Fruit fly (Drosophila melanogaster) whole organism, embryonic: Measurements from ENCODE around the gene CG32260.

Experiments
- Bdp1 ChIP-seq: fragments of 200-800 bp; sonication (Bioruptor generic); optimal IDR thresholded peaks from 3 replicates; lab custom pipeline; 2016; ENCODE audit warnings: missing biosample characterization, missing genetic modification characterization
- CG1024 ChIP-seq: fragments of 200-800 bp; sonication (Bioruptor generic); IDR thresholded peaks from 2 replicates; pipeline ENCODE4 v1.3.6; 2022; ENCODE audit warnings: missing biosample characterization, missing genetic modification characterization
- CG10462 ChIP-seq: fragments of 200-800 bp; sonication (Bioruptor generic); optimal IDR thresholded peaks from 2 replicates; lab custom pipeline; 2016; ENCODE audit warnings: missing biosample characterization, missing genetic modification characterization
- CG12071 ChIP-seq: fragments of 200-800 bp; sonication (Bioruptor generic); optimal IDR thresholded peaks from 3 replicates; lab custom pipeline; 2018; ENCODE audit warnings: missing biosample characterization, mild to moderate bottlenecking, missing genetic modification characterization
- CG12219 ChIP-seq: fragments of 200-800 bp; sonication (Bioruptor generic); optimal IDR thresholded peaks from 3 replicates; lab custom pipeline; 2018; ENCODE audit warnings: missing biosample characterization, mild to moderate bottlenecking, missing genetic modification characterization
- CG15011 ChIP-seq: fragments of 200-800 bp; sonication (Bioruptor generic); optimal IDR thresholded peaks from 3 replicates; lab custom pipeline; 2018; ENCODE audit warnings: missing biosample characterization, mild to moderate bottlenecking, missing genetic modification characterization
- CG17385 ChIP-seq: fragments of 200-800 bp; sonication (Bioruptor generic); optimal IDR thresholded peaks from 3 replicates; lab custom pipeline; 2018; ENCODE audit warnings: missing biosample characterization, mild to moderate bottlenecking, missing genetic modification characterization
- CG3407 ChIP-seq: fragments of 200-800 bp; sonication (Bioruptor generic); optimal IDR thresholded peaks from 2 replicates; lab custom pipeline; 2018; ENCODE audit warnings: missing biosample characterization, mild to moderate bottlenecking, missing genetic modification characterization
- CG4820 ChIP-seq: fragments of 200-800 bp; sonication (Bioruptor generic); optimal IDR thresholded peaks from 3 replicates; lab custom pipeline; 2016; ENCODE audit warnings: missing biosample characterization, missing genetic modification characterization
- CG5180 ChIP-seq: fragments of 200-800 bp; sonication (Bioruptor generic); optimal IDR thresholded peaks from 3 replicates; lab custom pipeline; 2017; ENCODE audit warnings: missing biosample characterization, missing genetic modification characterization, mild to moderate bottlenecking, moderate library complexity, missing genetic modification reagents
- CG6272 ChIP-seq: fragments of 200-800 bp; sonication (Bioruptor generic); IDR thresholded peaks from 2 replicates; pipeline ENCODE4 v1.3.6; 2022; ENCODE audit warnings: missing biosample characterization, missing genetic modification characterization
- CG7963 ChIP-seq: fragments of 200-800 bp; sonication (Bioruptor generic); IDR thresholded peaks from 3 replicates; pipeline ENCODE4 v1.3.6; 2022; ENCODE audit warnings: missing biosample characterization, missing genetic modification characterization; ENCODE audit not compliant: partially characterized antibody
- CG8089 ChIP-seq: fragments of 200-800 bp; sonication (Bioruptor generic); optimal IDR thresholded peaks from 3 replicates; lab custom pipeline; 2016; ENCODE audit warnings: missing biosample characterization, missing genetic modification characterization
- CG9876 ChIP-seq: fragments of 200-800 bp; sonication (Bioruptor generic); optimal IDR thresholded peaks from 2 replicates; lab custom pipeline; 2016; ENCODE audit warnings: missing biosample characterization, missing genetic modification characterization
- CkIIα-i1 ChIP-seq: fragments of 200-800 bp; sonication (Bioruptor generic); IDR thresholded peaks from 2 replicates; pipeline ENCODE4 v1.3.6; 2022; ENCODE audit warnings: missing biosample characterization, missing genetic modification characterization
- D19A ChIP-seq: fragments of 200-800 bp; optimal IDR thresholded peaks from 3 replicates; lab custom pipeline; 2019; ENCODE audit warnings: missing biosample characterization, mild to moderate bottlenecking, missing genetic modification characterization, moderate library complexity
- Dip2 ChIP-seq: fragments of 200-800 bp; sonication (Bioruptor generic); IDR thresholded peaks from 2 replicates; pipeline ENCODE4 v1.3.6; 2022; ENCODE audit warnings: missing biosample characterization, missing genetic modification characterization
- Doc3 ChIP-seq: fragments of 200-800 bp; sonication (Bioruptor generic); IDR thresholded peaks from 3 replicates; pipeline ENCODE4 v1.3.6; 2022; ENCODE audit warnings: missing biosample characterization, missing genetic modification characterization; ENCODE audit not compliant: partially characterized antibody
- Hmr ChIP-seq: fragments of 200-800 bp; sonication (Bioruptor generic); optimal IDR thresholded peaks from 3 replicates; lab custom pipeline; 2017; ENCODE audit warnings: mild to moderate bottlenecking, missing biosample characterization, missing genetic modification reagents, missing genetic modification characterization
- Hr78 ChIP-seq, 2 experiments: fragments of 200-800 bp in 1 of 2; fragments of >200 bp in 1 of 2; sonication (Bioruptor generic) in 1 of 2; optimal IDR thresholded peaks; 2 replicates each; lab custom pipeline; 2017 to 2019; ENCODE audit warnings: missing biosample characterization in 2 of 2, missing genetic modification characterization in 2 of 2, mild to moderate bottlenecking in 1 of 2, moderate library complexity in 1 of 2
- MTF-1 ChIP-seq: fragments of 200-800 bp; sonication (Bioruptor generic); optimal IDR thresholded peaks from 2 replicates; lab custom pipeline; 2018; ENCODE audit warnings: missing biosample characterization, mild to moderate bottlenecking, missing genetic modification characterization, borderline replicate concordance
- NfI ChIP-seq: fragments of 200-800 bp; sonication (Bioruptor generic); optimal IDR thresholded peaks from 3 replicates; lab custom pipeline; 2018; ENCODE audit warnings: missing biosample characterization, mild to moderate bottlenecking, missing genetic modification characterization, moderate library complexity
- Sin3A ChIP-seq: fragments of >200 bp; optimal IDR thresholded peaks from 2 replicates; lab custom pipeline; 2018
- Trl ChIP-seq, 3 experiments: fragments of >200 bp in 2 of 3; fragments of 200-800 bp in 1 of 3; sonication (Bioruptor generic) in 1 of 3; optimal IDR thresholded peaks; 2 replicates in 1 of 3; 3 replicates in 2 of 3; lab custom pipeline; 2016 to 2017; ENCODE audit warnings: missing biosample characterization in 1 of 3, missing genetic modification characterization in 1 of 3
- Xbp1 ChIP-seq: fragments of 200-800 bp; sonication (Bioruptor generic); optimal IDR thresholded peaks from 3 replicates; lab custom pipeline; 2016; ENCODE audit warnings: missing biosample characterization, mild to moderate bottlenecking, missing genetic modification characterization
- YL-1 ChIP-seq: fragments of 200-800 bp; sonication (Bioruptor generic); optimal IDR thresholded peaks from 3 replicates; lab custom pipeline; 2017; ENCODE audit warnings: missing biosample characterization, mild to moderate bottlenecking, missing genetic modification characterization
- ap ChIP-seq: fragments of 200-800 bp; sonication (Bioruptor generic); IDR thresholded peaks from 2 replicates; pipeline ENCODE4 v1.3.6; 2022; ENCODE audit warnings: missing biosample characterization, missing genetic modification characterization
- ato ChIP-seq: fragments of 200-800 bp; sonication (Bioruptor generic); IDR thresholded peaks from 2 replicates; pipeline ENCODE4 v1.3.6; 2022; ENCODE audit warnings: missing biosample characterization, missing genetic modification characterization; ENCODE audit not compliant: partially characterized antibody
- cad ChIP-seq: fragments of >200 bp; optimal IDR thresholded peaks from 2 replicates; lab custom pipeline; 2017; ENCODE audit warnings: missing biosample characterization, missing genetic modification characterization
- cato ChIP-seq: fragments of 200-800 bp; sonication (Bioruptor generic); optimal IDR thresholded peaks from 2 replicates; lab custom pipeline; 2016; ENCODE audit warnings: missing biosample characterization, missing genetic modification characterization, borderline replicate concordance
- chinmo ChIP-seq: fragments of 200-800 bp; sonication (Bioruptor generic); IDR thresholded peaks from 4 replicates; pipeline ENCODE4 v1.3.6; 2022; ENCODE audit warnings: missing biosample characterization, missing genetic modification characterization; ENCODE audit not compliant: partially characterized antibody
- croc ChIP-seq: fragments of 200-800 bp; sonication (Bioruptor generic); conservative IDR thresholded peaks from 3 replicates; pipeline ENCODE4 v1.3.6; 2022; ENCODE audit warnings: missing biosample characterization, missing genetic modification characterization
- dmrt99B ChIP-seq: fragments of 200-800 bp; sonication (Bioruptor generic); optimal IDR thresholded peaks from 2 replicates; lab custom pipeline; 2018; ENCODE audit warnings: missing biosample characterization, mild to moderate bottlenecking, missing genetic modification characterization, moderate library complexity
- dysf ChIP-seq: fragments of 200-800 bp; sonication (Bioruptor generic); IDR thresholded peaks from 3 replicates; pipeline ENCODE4 v1.3.6; 2022; ENCODE audit warnings: missing biosample characterization, missing genetic modification characterization
- fd64A ChIP-seq: fragments of 200-800 bp; sonication (Bioruptor generic); optimal IDR thresholded peaks from 3 replicates; lab custom pipeline; 2018; ENCODE audit warnings: missing biosample characterization, mild to moderate bottlenecking, missing genetic modification characterization
- gce ChIP-seq: fragments of 200-800 bp; sonication (Bioruptor generic); IDR thresholded peaks from 3 replicates; pipeline ENCODE4 v1.3.6; 2022; ENCODE audit warnings: missing biosample characterization, missing genetic modification characterization
- grau ChIP-seq: fragments of 200-800 bp; optimal IDR thresholded peaks from 3 replicates; lab custom pipeline; 2019; ENCODE audit warnings: missing biosample characterization, mild to moderate bottlenecking, missing genetic modification characterization, moderate library complexity
- gsb-n ChIP-seq: fragments of 200-800 bp; sonication (Bioruptor generic); optimal IDR thresholded peaks from 3 replicates; lab custom pipeline; 2018; ENCODE audit warnings: missing biosample characterization, mild to moderate bottlenecking, missing genetic modification characterization
- gt ChIP-seq: fragments of 200-800 bp; sonication (Bioruptor generic); IDR thresholded peaks from 2 replicates; pipeline ENCODE4 v1.3.6; 2022; ENCODE audit warnings: missing biosample characterization, missing genetic modification characterization
- hb ChIP-seq: fragments of 200-800 bp; sonication (Bioruptor generic); IDR thresholded peaks from 3 replicates; pipeline ENCODE4 v1.3.6; 2022; ENCODE audit warnings: missing biosample characterization, missing genetic modification characterization; ENCODE audit not compliant: partially characterized antibody
- kah ChIP-seq: fragments of 200-800 bp; sonication (Bioruptor generic); optimal IDR thresholded peaks from 2 replicates; lab custom pipeline; 2018; ENCODE audit warnings: missing biosample characterization, mild to moderate bottlenecking, missing genetic modification characterization
- knrl ChIP-seq: fragments of 200-800 bp; sonication (Bioruptor generic); IDR thresholded peaks from 3 replicates; pipeline ENCODE4 v1.3.6; 2022; ENCODE audit warnings: missing biosample characterization, missing genetic modification characterization; ENCODE audit not compliant: partially characterized antibody
- lilli ChIP-seq: fragments of 200-800 bp; sonication (Bioruptor generic); optimal IDR thresholded peaks from 3 replicates; lab custom pipeline; 2016; ENCODE audit warnings: missing biosample characterization, missing genetic modification characterization
- nau ChIP-seq: fragments of 200-800 bp; sonication (Bioruptor generic); optimal IDR thresholded peaks from 3 replicates; lab custom pipeline; 2017; ENCODE audit warnings: missing biosample characterization, mild to moderate bottlenecking, missing genetic modification characterization, missing genetic modification reagents
- nom ChIP-seq: fragments of 200-800 bp; sonication (Bioruptor generic); optimal IDR thresholded peaks from 2 replicates; lab custom pipeline; 2017; ENCODE audit warnings: missing biosample characterization, missing genetic modification characterization, mild to moderate bottlenecking, moderate library complexity, missing genetic modification reagents
- pfk ChIP-seq: fragments of 200-800 bp; sonication (Bioruptor generic); optimal IDR thresholded peaks from 2 replicates; lab custom pipeline; 2018; ENCODE audit warnings: missing biosample characterization, mild to moderate bottlenecking, missing genetic modification characterization, moderate library complexity
- sr ChIP-seq: fragments of 200-800 bp; sonication (Bioruptor generic); IDR thresholded peaks from 3 replicates; pipeline ENCODE4 v1.3.6; 2022; ENCODE audit warnings: missing biosample characterization, missing genetic modification characterization
- tio ChIP-seq: fragments of 200-800 bp; sonication (Bioruptor generic); optimal IDR thresholded peaks from 2 replicates; lab custom pipeline; 2017; ENCODE audit warnings: missing biosample characterization, missing genetic modification characterization, inconsistent platforms
- usp ChIP-seq: fragments of >200 bp; optimal IDR thresholded peaks from 2 replicates; lab custom pipeline; 2017; ENCODE audit warnings: missing biosample characterization, missing genetic modification characterization

CG32260 gene

DNA sequence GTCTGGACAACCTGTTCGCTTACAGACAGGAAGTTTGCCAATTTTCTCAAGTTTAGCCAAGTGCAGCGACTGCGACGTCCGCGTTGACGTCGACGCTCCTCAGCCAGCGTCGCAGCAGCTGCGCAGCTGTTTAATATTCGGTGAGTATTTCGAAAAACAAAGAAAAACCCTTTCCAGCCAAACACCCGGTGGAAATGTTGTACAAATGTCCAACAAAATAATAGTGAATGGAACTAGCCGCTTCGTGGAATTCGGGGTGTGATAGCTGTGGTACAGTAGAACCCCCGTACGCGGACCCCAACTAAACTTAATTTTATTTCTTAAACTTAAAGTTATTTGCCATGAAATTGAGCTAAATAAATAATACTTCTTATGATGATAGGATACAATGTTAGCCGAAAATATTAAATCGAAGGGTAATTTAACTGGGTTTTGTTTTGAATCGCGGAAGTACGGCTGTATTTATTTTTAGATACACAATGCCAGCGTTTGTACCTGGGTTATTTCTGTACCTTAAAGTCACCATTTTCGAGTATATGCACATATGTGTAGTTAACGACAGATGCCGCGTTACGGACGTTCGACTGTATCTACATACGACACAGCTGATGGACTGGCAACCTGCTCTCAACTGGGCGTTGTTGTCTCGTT, 33.2 kb upstream of the CG32260 start (continued):
- no peak for TF ChIP-seq MTF-1 (GFP tag; lab: Kevin White, UChicago)
- peak; percentile 67 for TF ChIP-seq croc (GFP tag; lab: Robert Waterston, UW)
- TF ChIP-seq CG15011 (GFP tag; lab: Kevin White, UChicago): peak; percentile 73
- TF ChIP-seq CG10462: peak; percentile 31
- no peak for TF ChIP-seq CG1024
- TF ChIP-seq CG4820 (GFP tag; lab: Kevin White, UChicago): peak; percentile 66
- TF ChIP-seq CG17385 (GFP tag; lab: Kevin White, UChicago): peak; percentile 68
- TF ChIP-seq grau: peak; percentile 97
- peak; percentile 54 for TF ChIP-seq NfI (GFP tag; lab: Kevin White, UChicago)
- no peak for TF ChIP-seq cad (GFP tag; lab: Kevin White, UChicago)
- TF ChIP-seq kah (GFP tag; lab: Kevin White, UChicago): peak; percentile 18
- peak; percentile 18 for TF ChIP-seq CG9876 (GFP tag; lab: Kevin White, UChicago)
- TF ChIP-seq gt (GFP tag; lab: Robert Waterston, UW): no peak
- TF ChIP-seq tio (GFP tag; lab: Kevin White, UChicago): no peak
- TF ChIP-seq hb (GFP tag; lab: Robert Waterston, UW): no peak
- TF ChIP-seq CG12071 (GFP tag; lab: Kevin White, UChicago): peak; percentile 30
- TF ChIP-seq dysf (GFP tag; lab: Robert Waterston, UW): peak; percentile 80
- no peak for TF ChIP-seq chinmo (GFP tag; lab: Robert Waterston, UW)
- 0 out of 3 replicates have a peak, but pooled peaks have one; percentile 32 for TF ChIP-seq gce (GFP tag; lab: Robert Waterston, UW)
- peak; percentile 74 for TF ChIP-seq D19A
- peak; percentile 90 for TF ChIP-seq dmrt99B
- no peak for TF ChIP-seq Doc3
- TF ChIP-seq lilli (GFP tag; lab: Kevin White, UChicago): peak; percentile 80
- no peak for TF ChIP-seq CkIIα-i1 (GFP tag; lab: Robert Waterston, UW)
- TF ChIP-seq usp: no peak
- TF ChIP-seq Dip2 (GFP tag; lab: Robert Waterston, UW): no peak
- peak; percentile 53 for TF ChIP-seq CG3407
- TF ChIP-seq sr (GFP tag; lab: Robert Waterston, UW): no peak
- TF ChIP-seq YL-1: no peak
- peak; percentile 77 for TF ChIP-seq Hmr (GFP tag; lab: Kevin White, UChicago)
- peak; percentile 58 for TF ChIP-seq CG6272 (GFP tag; lab: Robert Waterston, UW)
- TF ChIP-seq gsb-n (tag; lab: Kevin White, UChicago): peak; percentile 67
- TF ChIP-seq pfk (GFP tag; lab: Kevin White, UChicago): no peak
- no peak for TF ChIP-seq nom
- no peak for TF ChIP-seq cato (GFP tag; lab: Kevin White, UChicago)
- peak; percentile 72 for TF ChIP-seq Xbp1
- no peak for TF ChIP-seq CG7963 (GFP tag; lab: Robert Waterston, UW)
- TF ChIP-seq ato (GFP tag; lab: Robert Waterston, UW): no peak
- peak; percentile 54 for TF ChIP-seq nau (GFP tag; lab: Kevin White, UChicago)
- no peak for TF ChIP-seq ap (GFP tag; lab: Robert Waterston, UW)
- peak; percentile 68 for TF ChIP-seq CG5180 (GFP tag; lab: Kevin White, UChicago)
- peak; percentile 21 for TF ChIP-seq Bdp1 (GFP tag; lab: Kevin White, UChicago)
- peak in 1 of 2 experiments; percentile 63 for TF ChIP-seq Hr78 (GFP tag; optimal IDR thresholded peaks at IDR 0.05; lab: Kevin White, UChicago)
- no peak for TF ChIP-seq Sin3A (lab: Kevin White, UChicago)
- TF ChIP-seq knrl (GFP tag; lab: Robert Waterston, UW): no peak
- TF ChIP-seq Trl (optimal IDR thresholded peaks at IDR 0.05; lab: Kevin White, UChicago): no peak
- peak; percentile 62 for TF ChIP-seq Trl (GFP tag; optimal IDR thresholded peaks at IDR 0.05; lab: Kevin White, UChicago)
- TF ChIP-seq CG12219: peak; percentile 73
- TF ChIP-seq CG8089 (GFP tag; lab: Kevin White, UChicago): peak; percentile 34
- TF ChIP-seq fd64A (GFP tag; lab: Kevin White, UChicago): peak; percentile 5
